Worm (Caenorhabditis elegans) whole organism, L4 larva: ENCODE results near the gene srx-131.

Experiments used
- R02D3.7 ChIP-seq: fragments of 150-350 bp; sonication (generic microtip); optimal IDR thresholded peaks from 3 replicates; lab custom pipeline; 2014; ENCODE audit warnings: missing biosample characterization, missing genetic modification characterization
- T20F7.1 ChIP-seq: fragments of 200-800 bp; sonication (Bioruptor generic); optimal IDR thresholded peaks from 2 replicates; lab custom pipeline; 2018; ENCODE audit warnings: mild to moderate bottlenecking, missing genetic modification characterization, missing compliant biosample characterization
- Y75B8A.6 ChIP-seq: fragments of 200-800 bp; sonication (Bioruptor generic); IDR thresholded peaks from 2 replicates; pipeline ENCODE4 v1.3.6; 2022; ENCODE audit warnings: missing genetic modification reagents, missing genetic modification characterization, missing compliant biosample characterization
- aha-1 ChIP-seq: fragments of 150-350 bp; peaks from one replicate; lab custom pipeline; 2014; ENCODE audit warnings: missing biosample characterization, missing genetic modification characterization
- ama-1 ChIP-seq: fragments of 150-350 bp; optimal IDR thresholded peaks from 2 replicates; lab custom pipeline; 2014; ENCODE audit warnings: inconsistent platforms, mixed read lengths
- daf-19 ChIP-seq: fragments of 200-800 bp; sonication (Bioruptor generic); conservative IDR thresholded peaks from 2 replicates; pipeline ENCODE4 v1.3.6; 2022; ENCODE audit warnings: missing genetic modification characterization, missing compliant biosample characterization
- daf-8 ChIP-seq: fragments of 200-800 bp; sonication (Bioruptor generic); IDR thresholded peaks from 2 replicates; pipeline ENCODE4 v1.3.6; 2022; ENCODE audit warnings: missing genetic modification characterization, missing compliant biosample characterization
- mdl-1 ChIP-seq, 2 experiments: fragments of 150-350 bp in 1 of 2; sonication (generic microtip) in 1 of 2; optimal IDR thresholded peaks; 2 replicates each; lab custom pipeline; 2014 to 2017; ENCODE audit warnings: missing biosample characterization in 2 of 2, missing genetic modification characterization in 2 of 2
- mxl-2 ChIP-seq: fragments of 200-800 bp; sonication (Bioruptor generic); conservative IDR thresholded peaks from 2 replicates; pipeline ENCODE4 v1.3.6; 2022; ENCODE audit warnings: missing genetic modification reagents, missing genetic modification characterization, missing compliant biosample characterization
- nhr-111 ChIP-seq: fragments of 200-800 bp; sonication (Bioruptor generic); optimal IDR thresholded peaks from 2 replicates; lab custom pipeline; 2018; ENCODE audit warnings: mild to moderate bottlenecking, missing genetic modification characterization, missing compliant biosample characterization
- nhr-28 ChIP-seq: fragments of 150-350 bp; optimal IDR thresholded peaks from 2 replicates; lab custom pipeline; 2014; ENCODE audit warnings: missing biosample characterization, missing genetic modification characterization
- nhr-76 ChIP-seq: fragments of 150-350 bp; optimal IDR thresholded peaks from 2 replicates; lab custom pipeline; 2014; ENCODE audit warnings: missing biosample characterization, missing genetic modification characterization
- pha-4 ChIP-seq, 2 experiments: fragments of 150-350 bp in 1 of 2; fragments of 200-800 bp in 1 of 2; sonication (Bioruptor generic) in 1 of 2; IDR thresholded peaks in 1 of 2; optimal IDR thresholded peaks in 1 of 2; 2 replicates each; pipeline versions ENCODE4 v1.3.6 to Lab custom; 2014 to 2022; ENCODE audit warnings: missing genetic modification characterization in 2 of 2, missing genetic modification reagents in 2 of 2, missing biosample characterization in 1 of 2, missing compliant biosample characterization in 1 of 2
- rbr-2 ChIP-seq: sonication (generic microtip); optimal IDR thresholded peaks from 2 replicates; lab custom pipeline; 2016; ENCODE audit warnings: missing genotype, missing genetic modification characterization, missing compliant biosample characterization

- TF ChIP-seq R02D3.7 = no peak
- no peak for TF ChIP-seq nhr-76 (tag; lab: Kevin White, UChicago)
- no peak for TF ChIP-seq mdl-1 (tag; optimal IDR thresholded peaks at IDR 0.05; lab: Kevin White, UChicago)
- TF ChIP-seq T20F7.1 (GFP tag; lab: Kevin White, UChicago) = peak; percentile 67
- TF ChIP-seq aha-1 (tag; lab: Kevin White, UChicago) = peak; percentile 98
- TF ChIP-seq nhr-28 = peak; percentile 52
- no peak for TF ChIP-seq Y75B8A.6
- TF ChIP-seq rbr-2 (tag; lab: Kevin White, UChicago) = peak; percentile 74
- no peak for TF ChIP-seq mxl-2 (GFP tag; lab: Robert Waterston, UW)
- TF ChIP-seq pha-4 (GFP tag; IDR thresholded peaks at IDR 0.05; lab: Robert Waterston, UW) = peak; percentile 30; the same call in 1 of the 2 replicates
- peak; percentile 47 for TF ChIP-seq pha-4 (tag; optimal IDR thresholded peaks at IDR 0.05; lab: Kevin White, UChicago)
- TF ChIP-seq nhr-111 (GFP tag; lab: Kevin White, UChicago) = no peak
- no peak for TF ChIP-seq ama-1 (lab: Kevin White, UChicago)
- no peak for TF ChIP-seq daf-19
- TF ChIP-seq daf-8 (GFP tag; lab: Robert Waterston, UW) = no peak
Measured at ce11 chrV:13818824-13819408, 26.3 kb upstream of the srx-131 start, which contains the start of gene sel-10.
